Fruit fly (Drosophila melanogaster): ENCODE measurements around the gene Clic.

Gene Clic

dm6 chrX:13830029-13830428 is 7.9 kb upstream of the Clic start, which contains the start of gene jub:
TSS of gene jub (minus strand) at chrX:13830317.
- TF ChIP-seq Ets97D (GFP tag; optimal IDR thresholded peaks at IDR 0.05), result peak; percentile 18
- peak; percentile 98 for TF ChIP-seq CG4617 (GFP tag; optimal IDR thresholded peaks at IDR 0.05; ENCODE audit: borderline replicate concordance)
- TF ChIP-seq Trl (optimal IDR thresholded peaks at IDR 0.05), result no peak
- TF ChIP-seq Trl (GFP tag; optimal IDR thresholded peaks at IDR 0.05), result no peak
- 0 out of 3 replicates have a peak, but pooled peaks have one; percentile 23 for TF ChIP-seq knrl (GFP tag; IDR thresholded peaks at IDR 0.05; ENCODE audit: partially characterized antibody)
- TF ChIP-seq trem (tag; optimal IDR thresholded peaks at IDR 0.05), result peak; percentile 5
- TF ChIP-seq H15 (GFP tag; IDR thresholded peaks at IDR 0.05), result no peak
- TF ChIP-seq Dref (GFP tag; IDR thresholded peaks at IDR 0.05), result no peak
- TF ChIP-seq HHEX (GFP tag; optimal IDR thresholded peaks at IDR 0.05), result no peak
- TF ChIP-seq Atf6 (GFP tag; IDR thresholded peaks at IDR 0.05), result no peak
- TF ChIP-seq gfzf (GFP tag; optimal IDR thresholded peaks at IDR 0.05), result peak; percentile 82
- peak; percentile 57 for TF ChIP-seq pzg (GFP tag; optimal IDR thresholded peaks at IDR 0.05)
- peak; percentile 85 for TF ChIP-seq CG17385 (GFP tag; optimal IDR thresholded peaks at IDR 0.05)
- TF ChIP-seq CG10209 (GFP tag; optimal IDR thresholded peaks at IDR 0.05), result no peak
- TF ChIP-seq CG2678 (tag; optimal IDR thresholded peaks at IDR 0.05), result no peak
- TF ChIP-seq Dp (GFP tag; optimal IDR thresholded peaks at IDR 0.05), result peak; percentile 46
- TF ChIP-seq CG42726 (GFP tag; IDR thresholded peaks at IDR 0.05; ENCODE audit: partially characterized antibody), result no peak
- no peak for TF ChIP-seq CG34376 (GFP tag; optimal IDR thresholded peaks at IDR 0.05)
- TF ChIP-seq croc (GFP tag; conservative IDR thresholded peaks at IDR 0.05), result no peak
- peak; percentile 75 for TF ChIP-seq YL-1 (GFP tag; optimal IDR thresholded peaks at IDR 0.05)
- TF ChIP-seq CG13287 (GFP tag; IDR thresholded peaks at IDR 0.05; ENCODE audit: partially characterized antibody), result peak; percentile 12; the same call in 1 of the 2 replicates
- no peak for TF ChIP-seq CG17359 (tag; optimal IDR thresholded peaks at IDR 0.05)
- TF ChIP-seq CG10267 (tag; optimal IDR thresholded peaks at IDR 0.05), result peak; percentile 11
- no peak for TF ChIP-seq her (GFP tag; optimal IDR thresholded peaks at IDR 0.05)
- TF ChIP-seq NC2α (GFP tag; optimal IDR thresholded peaks at IDR 0.05), result no peak
- no peak for TF ChIP-seq HLH3B (GFP tag; IDR thresholded peaks at IDR 0.05)
- no peak for TF ChIP-seq CG4282 (GFP tag; optimal IDR thresholded peaks at IDR 0.05)
- TF ChIP-seq CG1832 (GFP tag; optimal IDR thresholded peaks at IDR 0.05), result peak; percentile 84
- TF ChIP-seq CG7745 (tag; optimal IDR thresholded peaks at IDR 0.05), result no peak
- TF ChIP-seq CG12659 (GFP tag; optimal IDR thresholded peaks at IDR 0.05), result peak; percentile 26
- no peak for TF ChIP-seq Chrac-16 (GFP tag; optimal IDR thresholded peaks at IDR 0.05)
- no peak for TF ChIP-seq CG11398 (GFP tag; optimal IDR thresholded peaks at IDR 0.05)
- TF ChIP-seq Dip2 (GFP tag; IDR thresholded peaks at IDR 0.05), result no peak
- TF ChIP-seq nom (GFP tag; optimal IDR thresholded peaks at IDR 0.05), result peak; percentile 1
- no peak for TF ChIP-seq tll (GFP tag; optimal IDR thresholded peaks at IDR 0.05)
- TF ChIP-seq CG10321 (GFP tag; IDR thresholded peaks at IDR 0.05), result no peak
- TF ChIP-seq Optix (GFP tag; IDR thresholded peaks at IDR 0.05), result no peak
- TF ChIP-seq Antp (GFP tag; optimal IDR thresholded peaks at IDR 0.05), result no peak
- no peak for TF ChIP-seq Hsf (GFP tag; optimal IDR thresholded peaks at IDR 0.05)
- TF ChIP-seq sens-2 (GFP tag; IDR thresholded peaks at IDR 0.05), result no peak
- TF ChIP-seq CG30020 (tag; optimal IDR thresholded peaks at IDR 0.05), result peak; percentile 39
- TF ChIP-seq Ssrp (tag; optimal IDR thresholded peaks at IDR 0.05), result no peak
- no peak for TF ChIP-seq Gsc (GFP tag; IDR thresholded peaks at IDR 0.05)
- no peak for TF ChIP-seq CG12299 (tag; optimal IDR thresholded peaks at IDR 0.05)
- TF ChIP-seq emc (GFP tag; optimal IDR thresholded peaks at IDR 0.05), result no peak
- peak; percentile 38 for TF ChIP-seq Scr (GFP tag; IDR thresholded peaks at IDR 0.05; ENCODE audit: partially characterized antibody)
- no peak for TF ChIP-seq lov (optimal IDR thresholded peaks at IDR 0.05)
- TF ChIP-seq lov (GFP tag; IDR thresholded peaks at IDR 0.05), result no peak
- TF ChIP-seq cas (GFP tag; IDR thresholded peaks at IDR 0.05), result no peak
- no peak for TF ChIP-seq CG18619 (GFP tag; optimal IDR thresholded peaks at IDR 0.05)
- TF ChIP-seq nerfin-2 (GFP tag; IDR thresholded peaks at IDR 0.05; ENCODE audit: partially characterized antibody), result no peak
